Worm (Caenorhabditis elegans): Measurements from ENCODE around the gene F48G7.5.

The F48G7.5 gene

DNA sequence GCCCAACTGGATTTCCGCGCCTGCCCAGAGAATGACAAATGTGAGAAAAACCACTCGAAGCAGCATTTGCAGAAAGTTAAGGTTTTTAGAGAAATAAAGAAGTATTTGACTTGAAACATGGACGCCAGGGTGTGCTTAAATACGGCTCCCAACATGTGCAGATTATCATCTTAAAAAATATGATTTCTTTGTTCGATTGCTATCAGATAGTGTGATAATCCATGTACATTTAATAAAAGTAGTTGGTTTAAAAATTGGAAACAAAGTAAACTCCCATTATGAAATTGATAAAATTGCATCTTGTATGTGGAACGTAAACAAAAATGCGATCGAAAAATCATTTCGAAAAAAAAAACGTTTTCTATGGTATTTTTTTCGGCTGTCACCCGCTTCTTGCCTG, 4.8 kb upstream of the F48G7.5 start, which contains the start of gene F48G7.8:
F48G7.8 (minus strand) TSS at position 101 of the 400 bp plus-strand sequence.
- TF ChIP-seq madf-8 (GFP tag; conservative IDR thresholded peaks at IDR 0.05) (no peak), unc-62 (GFP tag; optimal IDR thresholded peaks at IDR 0.05) (no peak), atf-7 (tag; optimal IDR thresholded peaks at IDR 0.05) (no peak), mxl-1 (tag; optimal IDR thresholded peaks at IDR 0.05) (no peak), madf-10 (tag; optimal IDR thresholded peaks at IDR 0.05) (no peak), lin-35 (GFP tag; optimal IDR thresholded peaks at IDR 0.05) (no peak), tlf-1 (GFP tag; optimal IDR thresholded peaks at IDR 0.05) (no peak)

- TF ChIP-seq egrh-3 (GFP tag; IDR thresholded peaks at IDR 0.05) (no peak), ceh-100 (GFP tag; IDR thresholded peaks at IDR 0.05) (no peak)
Measured at ce11 chrV:626321-626720, 3.6 kb upstream of the F48G7.5 start, which contains the start of gene F48G7.7. F48G7.7 (minus strand) TSS chrV:626421.

DNA sequence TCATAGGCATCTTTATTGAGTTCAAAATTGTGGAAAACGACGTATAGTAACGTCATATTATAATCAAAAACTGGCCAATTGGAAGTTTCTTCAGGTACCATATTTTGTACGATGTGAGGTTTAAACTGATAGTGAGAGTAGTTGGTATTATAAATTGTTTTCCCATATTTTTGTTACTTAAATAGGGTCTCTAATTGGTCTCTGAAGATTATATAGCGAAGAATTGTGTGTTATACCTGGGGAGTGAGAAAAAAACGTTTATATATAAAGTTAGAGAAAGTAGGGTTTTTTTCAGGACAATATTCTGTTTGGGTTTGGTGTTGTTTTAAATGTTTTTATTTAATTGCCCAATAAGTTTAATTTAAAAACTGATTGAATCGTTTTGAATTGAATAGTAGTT, 2.2 kb upstream of the F48G7.5 start, which contains the start of gene srt-17:
srt-17 (minus strand) TSS at position 101 of the 400 bp plus-strand sequence.
- TF ChIP-seq F22D6.2 (tag; optimal IDR thresholded peaks at IDR 0.05) (no peak), Y56A3A.18 (GFP tag; IDR thresholded peaks at IDR 0.05) (no peak), ekl-4 (GFP tag; IDR thresholded peaks at IDR 0.05) (no peak), Y95B8A.8 (GFP tag; IDR thresholded peaks at IDR 0.05) (no peak), lin-54 (GFP tag; optimal IDR thresholded peaks at IDR 0.05) (no peak), tlf-1 (GFP tag; optimal IDR thresholded peaks at IDR 0.05) (no peak), zfh-2 (GFP tag; conservative IDR thresholded peaks at IDR 0.05) (no peak)

- TF ChIP-seq snpc-4 (GFP tag; optimal IDR thresholded peaks at IDR 0.05), result no peak
- TF ChIP-seq snpc-4 (tag; optimal IDR thresholded peaks at IDR 0.05), result no peak
- TF ChIP-seq lag-1 (GFP tag; IDR thresholded peaks at IDR 0.05), result no peak
- TF ChIP-seq zfh-2 (GFP tag; conservative IDR thresholded peaks at IDR 0.05), result peak; percentile 51; the same call in 1 of the 2 replicates
- no peak for TF ChIP-seq attf-5 (GFP tag; optimal IDR thresholded peaks at IDR 0.05)
- no peak for TF ChIP-seq tbx-9 (tag; optimal IDR thresholded peaks at IDR 0.05; ENCODE audit: borderline replicate concordance)
Measured at ce11 chrV:620987-621386, 1.7 kb downstream of the F48G7.5 start.

ce11 chrV:619054-619453, 3.7 kb downstream of the F48G7.5 start, which contains the start of gene F48G7.4:
F48G7.4 (plus strand) TSS chrV:619453.
- TF ChIP-seq F23B12.7 (tag; optimal IDR thresholded peaks at IDR 0.05; ENCODE audit: insufficient read depth), result no peak
- no peak for TF ChIP-seq bed-1 (GFP tag; IDR thresholded peaks at IDR 0.05)
- peak; percentile 41 for TF ChIP-seq ceh-27 (GFP tag; optimal IDR thresholded peaks at IDR 0.05)
- TF ChIP-seq hmg-1.2 (GFP tag; IDR thresholded peaks at IDR 0.05), result peak; percentile 89
- TF ChIP-seq unc-130 (GFP tag; optimal IDR thresholded peaks at IDR 0.05), result no peak
- peak; percentile 54 for TF ChIP-seq K12H6.12 (tag; optimal IDR thresholded peaks at IDR 0.05)
- TF ChIP-seq dox-1 (GFP tag; IDR thresholded peaks at IDR 0.05), result peak; percentile 54
- no peak for TF ChIP-seq cebp-1 (GFP tag; IDR thresholded peaks at IDR 0.05)
- no peak for TF ChIP-seq cebp-1 (tag; optimal IDR thresholded peaks at IDR 0.05)
- TF ChIP-seq snpc-4 (GFP tag; optimal IDR thresholded peaks at IDR 0.05), result no peak
- TF ChIP-seq snpc-4 (tag; optimal IDR thresholded peaks at IDR 0.05), result peak in 1 of 4 experiments; percentile 54
- peak; percentile 20 for TF ChIP-seq nhr-80 (tag; optimal IDR thresholded peaks at IDR 0.05)
- TF ChIP-seq snpc-3.4 (tag; optimal IDR thresholded peaks at IDR 0.05), result no peak
- TF ChIP-seq lin-35 (GFP tag; optimal IDR thresholded peaks at IDR 0.05), result no peak
- TF ChIP-seq nfya-1 (tag; optimal IDR thresholded peaks at IDR 0.05; ENCODE audit: borderline replicate concordance, insufficient read depth), result no peak
- no peak for TF ChIP-seq rpc-1 (optimal IDR thresholded peaks at IDR 0.05)
- no peak for TF ChIP-seq rpc-1 (tag; optimal IDR thresholded peaks at IDR 0.05)
- no peak for TF ChIP-seq ceh-79 (tag; optimal IDR thresholded peaks at IDR 0.05)
- no peak for TF ChIP-seq F37B4.10 (GFP tag; IDR thresholded peaks at IDR 0.05)
- no peak for TF ChIP-seq F49E8.2 (tag; optimal IDR thresholded peaks at IDR 0.05; ENCODE audit: insufficient read depth)

All from whole organism, young adult.